Fruit fly (Drosophila melanogaster) whole organism: Measurements from ENCODE around the gene GABA-B-R2.

Experiments used
- EcR ChIP-seq, 2 experiments: fragments of >200 bp; optimal IDR thresholded peaks; 2 replicates each; lab custom pipeline; 2017; ENCODE audit warnings: missing biosample characterization in 2 of 2, missing genetic modification characterization in 2 of 2, missing genetic modification reagents in 2 of 2
- psq ChIP-seq: fragments of >200 bp; optimal IDR thresholded peaks from 2 replicates; lab custom pipeline; 2017
- usp ChIP-seq: fragments of >200 bp; optimal IDR thresholded peaks from 2 replicates; lab custom pipeline; 2017; ENCODE audit warnings: missing biosample characterization, missing genetic modification characterization, mixed read lengths

dm6 chr3R:21808622-21809347 is 33.1 kb upstream of the GABA-B-R2 start:
- TF ChIP-seq psq (lab: Kevin White, UChicago) (no peak), usp (GFP tag; lab: Kevin White, UChicago) (no peak), EcR (GFP tag; optimal IDR thresholded peaks at IDR 0.05; lab: Kevin White, UChicago) (no peak)
